Worm (Caenorhabditis elegans) whole organism, L4 larva: Measurements from ENCODE around the gene F13D12.3.
A peak's percentile ranks its signal among the peaks of the same experiment; 100 is the strongest.

Experiments
- F44E2.7 ChIP-seq: fragments of 200-800 bp; sonication (Bioruptor generic); IDR thresholded peaks from 2 replicates; pipeline ENCODE4 v2.1.2; 2022; ENCODE audit warnings: missing genetic modification characterization, missing compliant biosample characterization
- T26A8.4 ChIP-seq: fragments of 200-800 bp; sonication (Bioruptor generic); IDR thresholded peaks from 2 replicates; pipeline ENCODE4 v1.3.6; 2022; ENCODE audit warnings: missing genetic modification characterization, missing compliant biosample characterization
- Y105C5A.15 ChIP-seq: fragments of 200-800 bp; sonication (Bioruptor generic); IDR thresholded peaks from 2 replicates; pipeline ENCODE4 v1.3.6; 2022; ENCODE audit warnings: missing genetic modification characterization, missing compliant biosample characterization
- Y48G9A.11 ChIP-seq: fragments of 200-800 bp; sonication (Bioruptor generic); IDR thresholded peaks from 2 replicates; pipeline ENCODE4 v1.3.6; 2022; ENCODE audit warnings: missing genetic modification reagents, missing genetic modification characterization, missing compliant biosample characterization
- ZK337.2 ChIP-seq: fragments of 200-800 bp; sonication (Bioruptor generic); IDR thresholded peaks from 2 replicates; pipeline ENCODE4 v1.3.6; 2022; ENCODE audit warnings: missing genetic modification reagents, missing genetic modification characterization, missing compliant biosample characterization
- ZK546.5 ChIP-seq, 2 experiments: sonication (generic microtip); optimal IDR thresholded peaks; 2 replicates each; lab custom pipeline; 2017; ENCODE audit warnings: missing biosample characterization in 2 of 2, missing genetic modification characterization in 2 of 2
- ama-1 ChIP-seq: fragments of 150-350 bp; optimal IDR thresholded peaks from 2 replicates; lab custom pipeline; 2014; ENCODE audit warnings: inconsistent platforms, mixed read lengths
- attf-4 ChIP-seq: sonication (generic microtip); optimal IDR thresholded peaks from 3 replicates; lab custom pipeline; 2017; ENCODE audit warnings: missing biosample characterization, missing genetic modification characterization
- ceh-28 ChIP-seq: fragments of 150-350 bp; optimal IDR thresholded peaks from 2 replicates; lab custom pipeline; 2014; ENCODE audit warnings: missing biosample characterization, missing genetic modification reagents, missing genetic modification characterization
- ceh-44 ChIP-seq: fragments of 200-800 bp; sonication (Bioruptor generic); IDR thresholded peaks from 2 replicates; pipeline ENCODE4 v1.3.6; 2022; ENCODE audit warnings: missing genetic modification reagents, missing genetic modification characterization, missing compliant biosample characterization
- ceh-62 ChIP-seq: sonication (generic microtip); optimal IDR thresholded peaks from 2 replicates; lab custom pipeline; 2017; ENCODE audit warnings: missing biosample characterization, missing genetic modification characterization
- ceh-82 ChIP-seq: sonication (generic microtip); optimal IDR thresholded peaks from 2 replicates; lab custom pipeline; 2017; ENCODE audit warnings: missing biosample characterization, missing genetic modification characterization
- daf-12 ChIP-seq: fragments of 150-350 bp; optimal IDR thresholded peaks from 2 replicates; lab custom pipeline; 2014; ENCODE audit warnings: missing biosample characterization, missing genetic modification reagents, missing genetic modification characterization
- daf-19 ChIP-seq: fragments of 200-800 bp; sonication (Bioruptor generic); conservative IDR thresholded peaks from 2 replicates; pipeline ENCODE4 v1.3.6; 2022; ENCODE audit warnings: missing genetic modification characterization, missing compliant biosample characterization
- dmd-6 ChIP-seq: fragments of 200-800 bp; sonication (Bioruptor generic); IDR thresholded peaks from 2 replicates; pipeline ENCODE4 v1.3.6; 2022; ENCODE audit warnings: missing genetic modification reagents, missing genetic modification characterization, missing compliant biosample characterization
- dmd-8 ChIP-seq: fragments of 200-800 bp; sonication (Bioruptor generic); IDR thresholded peaks from 2 replicates; pipeline ENCODE4 v1.3.6; 2022; ENCODE audit warnings: missing genetic modification characterization, missing compliant biosample characterization
- dpl-1 ChIP-seq: fragments of 150-350 bp; optimal IDR thresholded peaks from 2 replicates; lab custom pipeline; 2014; ENCODE audit warnings: missing biosample characterization, missing genetic modification reagents, missing genetic modification characterization
- dve-1 ChIP-seq: sonication (generic microtip); optimal IDR thresholded peaks from 2 replicates; lab custom pipeline; 2017; ENCODE audit warnings: antibody characterized with exemption, mild to moderate bottlenecking, missing genetic modification characterization, missing compliant biosample characterization; ENCODE audit not compliant: insufficient read depth
- egl-43 ChIP-seq: fragments of 200-800 bp; sonication (Bioruptor generic); IDR thresholded peaks from 2 replicates; pipeline ENCODE4 v1.3.6; 2022; ENCODE audit warnings: missing genetic modification reagents, missing genetic modification characterization, missing compliant biosample characterization
- fkh-10 ChIP-seq: fragments of 150-350 bp; optimal IDR thresholded peaks from 2 replicates; lab custom pipeline; 2014; ENCODE audit warnings: missing biosample characterization, missing genetic modification reagents, missing genetic modification characterization
- fos-1 ChIP-seq: fragments of 150-350 bp; optimal IDR thresholded peaks from 2 replicates; lab custom pipeline; 2014; ENCODE audit warnings: missing biosample characterization, missing genetic modification characterization
- gei-8 ChIP-seq: fragments of 200-800 bp; sonication (Bioruptor generic); optimal IDR thresholded peaks from 2 replicates; lab custom pipeline; 2018; ENCODE audit warnings: mild to moderate bottlenecking, missing genetic modification characterization, missing compliant biosample characterization
- hlh-11 ChIP-seq: fragments of 200-800 bp; sonication (Bioruptor generic); optimal IDR thresholded peaks from 2 replicates; lab custom pipeline; 2018; ENCODE audit warnings: mild to moderate bottlenecking, missing genetic modification characterization, missing compliant biosample characterization
- hlh-30 ChIP-seq: sonication (generic microtip); optimal IDR thresholded peaks from 2 replicates; lab custom pipeline; 2017; ENCODE audit warnings: antibody characterized with exemption, mild to moderate bottlenecking, missing genetic modification characterization, missing compliant biosample characterization; ENCODE audit not compliant: insufficient read depth
- jun-1 ChIP-seq: fragments of 150-350 bp; optimal IDR thresholded peaks from 2 replicates; lab custom pipeline; 2014; ENCODE audit warnings: missing biosample characterization, missing genetic modification reagents, missing genetic modification characterization
- lin-15B ChIP-seq: fragments of 150-350 bp; sonication (generic microtip); optimal IDR thresholded peaks from 3 replicates; lab custom pipeline; 2014; ENCODE audit warnings: missing biosample characterization, missing genetic modification characterization
- lin-38 ChIP-seq: fragments of 200-800 bp; sonication (Bioruptor generic); IDR thresholded peaks from 2 replicates; pipeline ENCODE4 v1.3.6; 2022; ENCODE audit warnings: missing genetic modification reagents, missing genetic modification characterization, missing compliant biosample characterization
- lin-39 ChIP-seq: fragments of 150-350 bp; optimal IDR thresholded peaks from 2 replicates; lab custom pipeline; 2014; ENCODE audit warnings: missing biosample characterization, missing genetic modification reagents, missing genetic modification characterization
- lsy-2 ChIP-seq, 2 experiments: fragments of 150-350 bp in 1 of 2; sonication (generic microtip) in 1 of 2; optimal IDR thresholded peaks; 2 replicates each; lab custom pipeline; 2014 to 2017; ENCODE audit warnings: missing biosample characterization in 2 of 2, missing genetic modification characterization in 2 of 2
- madf-9 ChIP-seq: fragments of 200-800 bp; sonication (Bioruptor generic); conservative IDR thresholded peaks from 2 replicates; pipeline ENCODE4 v1.3.6; 2022; ENCODE audit warnings: missing genetic modification reagents, missing genetic modification characterization, missing compliant biosample characterization
- mdl-1 ChIP-seq, 2 experiments: fragments of 150-350 bp in 1 of 2; sonication (generic microtip) in 1 of 2; optimal IDR thresholded peaks; 2 replicates each; lab custom pipeline; 2014 to 2017; ENCODE audit warnings: missing biosample characterization in 2 of 2, missing genetic modification characterization in 2 of 2
- mxl-2 ChIP-seq: fragments of 200-800 bp; sonication (Bioruptor generic); conservative IDR thresholded peaks from 2 replicates; pipeline ENCODE4 v1.3.6; 2022; ENCODE audit warnings: missing genetic modification reagents, missing genetic modification characterization, missing compliant biosample characterization
- nhr-111 ChIP-seq: fragments of 200-800 bp; sonication (Bioruptor generic); optimal IDR thresholded peaks from 2 replicates; lab custom pipeline; 2018; ENCODE audit warnings: mild to moderate bottlenecking, missing genetic modification characterization, missing compliant biosample characterization
- nhr-25 ChIP-seq: sonication (generic microtip); optimal IDR thresholded peaks from 2 replicates; lab custom pipeline; 2017; ENCODE audit warnings: missing genetic modification characterization, mild to moderate bottlenecking, missing compliant biosample characterization, antibody characterized with exemption, moderate library complexity, borderline replicate concordance; ENCODE audit not compliant: insufficient read depth
- nhr-48 ChIP-seq: sonication (generic microtip); optimal IDR thresholded peaks from 2 replicates; lab custom pipeline; 2016; ENCODE audit warnings: mild to moderate bottlenecking, missing genetic modification characterization, missing compliant biosample characterization
- nhr-76 ChIP-seq: fragments of 150-350 bp; optimal IDR thresholded peaks from 2 replicates; lab custom pipeline; 2014; ENCODE audit warnings: missing biosample characterization, missing genetic modification characterization
- pha-4 ChIP-seq, 2 experiments: fragments of 150-350 bp in 1 of 2; fragments of 200-800 bp in 1 of 2; sonication (Bioruptor generic) in 1 of 2; IDR thresholded peaks in 1 of 2; optimal IDR thresholded peaks in 1 of 2; 2 replicates each; pipeline versions ENCODE4 v1.3.6 to Lab custom; 2014 to 2022; ENCODE audit warnings: missing genetic modification characterization in 2 of 2, missing genetic modification reagents in 2 of 2, missing biosample characterization in 1 of 2, missing compliant biosample characterization in 1 of 2
- php-3 ChIP-seq: fragments of 200-800 bp; sonication (Bioruptor generic); IDR thresholded peaks from 2 replicates; pipeline ENCODE4 v1.3.6; 2022; ENCODE audit warnings: missing genetic modification reagents, missing genetic modification characterization, missing compliant biosample characterization
- sdz-12 ChIP-seq: fragments of 200-800 bp; sonication (Bioruptor generic); optimal IDR thresholded peaks from 2 replicates; lab custom pipeline; 2018; ENCODE audit warnings: mild to moderate bottlenecking, missing genetic modification characterization, missing compliant biosample characterization
- set-16 ChIP-seq: fragments of 200-800 bp; sonication (Bioruptor generic); IDR thresholded peaks from 2 replicates; pipeline ENCODE4 v1.3.6; 2022; ENCODE audit warnings: missing genetic modification reagents, missing genetic modification characterization, missing compliant biosample characterization
- skn-1 ChIP-seq: fragments of 150-350 bp; optimal IDR thresholded peaks from 2 replicates; lab custom pipeline; 2014; ENCODE audit warnings: missing biosample characterization, missing genetic modification characterization
- spr-1 ChIP-seq: sonication (generic microtip); optimal IDR thresholded peaks from 2 replicates; lab custom pipeline; 2016; ENCODE audit warnings: mild to moderate bottlenecking, missing genetic modification characterization, missing compliant biosample characterization
- spr-3 ChIP-seq: fragments of 200-800 bp; sonication (Bioruptor generic); optimal IDR thresholded peaks from 2 replicates; lab custom pipeline; 2018; ENCODE audit warnings: mild to moderate bottlenecking, missing genetic modification characterization, missing compliant biosample characterization
- tra-1 ChIP-seq: fragments of 200-800 bp; sonication (Bioruptor generic); IDR thresholded peaks from 2 replicates; pipeline ENCODE4 v1.3.6; 2022; ENCODE audit warnings: missing genetic modification reagents, missing genetic modification characterization, missing compliant biosample characterization
- unc-130 ChIP-seq: sonication (generic microtip); optimal IDR thresholded peaks from 2 replicates; lab custom pipeline; 2016; ENCODE audit warnings: missing genetic modification reagents, missing genetic modification characterization, missing compliant biosample characterization
- unc-62 ChIP-seq, 3 experiments: fragments of 150-350 bp in 1 of 3; sonication (generic microtip); optimal IDR thresholded peaks in 2 of 3; peaks in 1 of 3; 1 replicate in 1 of 3; 2 replicates in 2 of 3; lab custom pipeline; 2014 to 2017; ENCODE audit warnings: missing biosample characterization in 3 of 3, missing genetic modification characterization in 3 of 3, missing genetic modification reagents in 3 of 3, missing genotype in 1 of 3
- zip-11 ChIP-seq: fragments of 200-800 bp; sonication (Bioruptor generic); IDR thresholded peaks from 2 replicates; pipeline ENCODE4 v1.3.6; 2022; ENCODE audit warnings: missing genetic modification characterization, missing compliant biosample characterization

F13D12.3 gene

DNA sequence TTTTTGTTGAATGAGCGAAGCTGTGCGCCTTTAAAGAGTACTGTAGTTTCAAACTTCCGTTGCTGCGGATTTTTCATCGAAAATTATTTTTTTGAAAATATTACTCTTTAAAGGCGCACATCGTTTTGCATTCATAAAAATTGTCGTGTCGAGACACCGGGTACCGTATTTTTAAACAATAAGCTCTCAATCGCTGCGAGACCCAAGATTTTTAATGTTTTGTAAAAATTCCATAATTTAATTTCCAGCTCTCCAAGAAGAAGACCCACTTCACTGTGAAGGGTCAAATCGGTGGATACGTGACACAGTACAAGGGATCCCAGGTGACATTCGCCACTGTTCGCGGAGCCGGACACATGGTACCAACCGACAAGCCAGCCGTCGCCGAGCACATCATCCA lies 22.1 kb downstream of the F13D12.3 start:
- TF ChIP-seq unc-62 (GFP tag; optimal IDR thresholded peaks at IDR 0.05 in 1 of 2; lab: Kevin White, UChicago) (peak in 1 of 2 experiments; percentile 94), unc-62 (tag; optimal IDR thresholded peaks at IDR 0.05; lab: Kevin White, UChicago) (no peak), ZK337.2 (GFP tag; lab: Robert Waterston, UW) (no peak), spr-1 (tag; lab: Kevin White, UChicago) (peak; percentile 22)

DNA sequence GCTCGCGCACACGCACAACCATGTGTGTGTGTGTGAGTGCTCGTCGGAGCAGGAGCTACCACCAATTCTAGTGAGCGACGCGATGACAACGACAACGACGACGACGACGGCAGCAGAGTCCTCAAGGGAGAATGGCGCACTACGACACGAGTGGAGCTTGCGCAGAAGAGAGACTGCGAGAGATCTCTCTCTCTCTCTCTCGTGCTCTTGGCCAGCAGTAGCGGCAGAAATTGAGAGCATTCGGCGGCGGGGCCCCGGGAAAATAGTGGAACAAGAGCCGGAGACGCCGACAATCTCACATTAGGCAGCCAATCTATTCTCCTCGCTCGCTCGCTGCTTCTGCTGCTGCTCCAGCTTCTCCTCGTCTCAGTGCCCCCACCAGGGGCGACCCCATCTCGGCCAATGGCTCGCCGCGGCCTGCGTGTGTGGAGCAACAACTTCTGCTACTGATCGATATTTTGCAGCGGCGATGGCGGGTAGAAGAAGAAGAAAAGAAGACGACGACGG lies 26.6 kb downstream of the F13D12.3 start:
- TF ChIP-seq ZK337.2 (GFP tag; lab: Robert Waterston, UW): no peak
- TF ChIP-seq spr-3 (GFP tag; lab: Kevin White, UChicago): peak; percentile 40
- TF ChIP-seq php-3 (GFP tag; lab: Robert Waterston, UW): no peak
- no peak for TF ChIP-seq nhr-111
- no peak for TF ChIP-seq ama-1
- TF ChIP-seq dpl-1 (GFP tag; lab: Kevin White, UChicago): no peak
- TF ChIP-seq lsy-2 (tag; optimal IDR thresholded peaks at IDR 0.05; lab: Kevin White, UChicago): peak; percentile 46 to 59
- TF ChIP-seq mxl-2 (GFP tag; lab: Robert Waterston, UW): no peak
- TF ChIP-seq F44E2.7 (GFP tag; lab: Robert Waterston, UW): no peak
- no peak for TF ChIP-seq fos-1 (tag; lab: Kevin White, UChicago)
- TF ChIP-seq jun-1 (tag; lab: Kevin White, UChicago): no peak
- TF ChIP-seq attf-4 (tag; lab: Kevin White, UChicago): no peak
- TF ChIP-seq ZK546.5 (tag; optimal IDR thresholded peaks at IDR 0.05; lab: Kevin White, UChicago): no peak
- no peak for TF ChIP-seq sdz-12 (GFP tag; lab: Kevin White, UChicago)
- TF ChIP-seq daf-12 (tag; lab: Kevin White, UChicago): no peak
- 0 out of 2 replicates have a peak, but pooled peaks have one; percentile 30 for TF ChIP-seq Y105C5A.15 (GFP tag; lab: Robert Waterston, UW)
- peak; percentile 5 to 73 for TF ChIP-seq mdl-1 (tag; optimal IDR thresholded peaks at IDR 0.05; lab: Kevin White, UChicago)
- TF ChIP-seq nhr-76 (tag; lab: Kevin White, UChicago): no peak
- TF ChIP-seq unc-130 (GFP tag; lab: Kevin White, UChicago): no peak
- peak; percentile 55 for TF ChIP-seq hlh-11 (tag; lab: Kevin White, UChicago)
- peak; percentile 54; the same call in 1 of the 2 replicates for TF ChIP-seq pha-4 (GFP tag; IDR thresholded peaks at IDR 0.05; lab: Robert Waterston, UW)
- TF ChIP-seq pha-4 (tag; optimal IDR thresholded peaks at IDR 0.05; lab: Kevin White, UChicago): no peak
- peak; percentile 39 for TF ChIP-seq gei-8 (GFP tag; lab: Kevin White, UChicago)
- no peak for TF ChIP-seq T26A8.4
- TF ChIP-seq daf-19 (GFP tag; lab: Robert Waterston, UW): no peak
- TF ChIP-seq dmd-8 (GFP tag; lab: Robert Waterston, UW): no peak
- no peak for TF ChIP-seq skn-1
- TF ChIP-seq hlh-30 (tag; lab: Kevin White, UChicago): peak; percentile 84
- TF ChIP-seq dve-1: no peak
- no peak for TF ChIP-seq lin-15B (tag; lab: Kevin White, UChicago)
- peak; percentile 84 for TF ChIP-seq fkh-10
- TF ChIP-seq madf-9: no peak
- peak; percentile 99 for TF ChIP-seq set-16 (GFP tag; lab: Robert Waterston, UW)
- no peak for TF ChIP-seq nhr-25 (tag; lab: Kevin White, UChicago)
- TF ChIP-seq egl-43 (GFP tag; lab: Robert Waterston, UW): peak; percentile 79; the same call in 1 of the 2 replicates
- peak; percentile 21; the same call in 1 of the 2 replicates for TF ChIP-seq dmd-6 (GFP tag; lab: Robert Waterston, UW)
- peak; percentile 47; the same call in 1 of the 2 replicates for TF ChIP-seq lin-38 (GFP tag; lab: Robert Waterston, UW)
- no peak for TF ChIP-seq ceh-44
- TF ChIP-seq ceh-62 (tag; lab: Kevin White, UChicago): no peak
- peak; percentile 54 for TF ChIP-seq ceh-28
- no peak for TF ChIP-seq lin-39
- TF ChIP-seq ceh-82 (tag; lab: Kevin White, UChicago): no peak
- 0 out of 2 replicates have a peak, but pooled peaks have one; percentile 17 for TF ChIP-seq tra-1 (GFP tag; lab: Robert Waterston, UW)
- TF ChIP-seq zip-11 (GFP tag; lab: Robert Waterston, UW): no peak
- no peak for TF ChIP-seq Y48G9A.11
- peak; percentile 18 for TF ChIP-seq nhr-48 (tag; lab: Kevin White, UChicago)
